Worm (Caenorhabditis elegans): ENCODE data around the gene osm-12.
A peak's percentile ranks its signal among the peaks of the same experiment; 100 is the strongest.

osm-12 gene

DNA sequence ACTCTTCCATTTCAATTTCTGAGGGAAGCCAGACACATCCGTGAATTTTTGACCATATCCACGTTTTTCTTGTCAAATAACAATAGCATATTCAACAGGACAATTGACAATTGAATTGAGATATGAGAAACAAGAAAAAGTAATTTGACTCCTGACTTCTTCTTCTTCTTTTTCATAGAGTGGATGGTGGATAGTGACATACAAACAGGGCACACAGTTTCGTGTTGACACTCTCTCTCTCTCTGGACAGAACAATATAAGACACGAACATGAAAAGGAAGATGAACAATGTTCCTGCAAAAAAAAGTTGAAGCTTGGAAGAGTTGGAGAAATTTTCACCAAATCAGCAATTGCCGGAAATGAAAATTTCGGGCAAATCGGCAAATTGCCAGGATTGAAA lies 51.2 kb downstream of the osm-12 start:
- TF ChIP-seq unc-30 (tag; optimal IDR thresholded peaks at IDR 0.05) (no peak), efl-1 (optimal IDR thresholded peaks at IDR 0.05) (no peak), efl-1 (GFP tag; optimal IDR thresholded peaks at IDR 0.05 in 1 of 2) (peak in 1 of 2 experiments; percentile 83), lir-3 (tag; optimal IDR thresholded peaks at IDR 0.05; ENCODE audit: poor library complexity) (no peak), lin-35 (GFP tag; optimal IDR thresholded peaks at IDR 0.05) (no peak), nhr-12 (tag; optimal IDR thresholded peaks at IDR 0.05) (no peak), efl-3 (GFP tag; optimal IDR thresholded peaks at IDR 0.05) (no peak), ces-1 (GFP tag; optimal IDR thresholded peaks at IDR 0.05) (no peak), xbp-1 (tag; optimal IDR thresholded peaks at IDR 0.05) (no peak), Y116A8C.19 (tag; optimal IDR thresholded peaks at IDR 0.05; ENCODE audit: borderline replicate concordance) (no peak)

DNA sequence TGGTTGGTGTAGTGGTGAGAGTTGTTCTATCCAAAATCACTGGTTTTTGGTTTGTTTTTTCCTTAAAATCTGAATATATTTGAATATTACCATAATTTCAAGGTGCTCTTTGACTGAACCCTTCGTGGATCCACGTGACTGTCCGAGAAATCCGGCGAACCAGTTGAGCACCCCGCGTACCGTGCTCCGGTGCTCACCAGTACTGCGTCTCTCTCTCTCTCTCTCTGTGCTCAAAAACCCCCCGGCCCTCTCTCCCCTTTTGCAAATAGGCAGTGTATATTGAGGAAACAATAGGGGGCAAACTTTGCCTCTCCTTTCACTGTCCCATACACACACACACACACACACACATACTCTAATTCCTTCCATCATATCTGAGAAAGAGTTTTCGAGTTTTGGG lies 52.4 kb downstream of the osm-12 start:
- TF ChIP-seq vab-15 (tag; optimal IDR thresholded peaks at IDR 0.05) (no peak), lin-14 (GFP tag; optimal IDR thresholded peaks at IDR 0.05) (peak; percentile 11), fkh-10 (GFP tag; optimal IDR thresholded peaks at IDR 0.05) (no peak), tbx-2 (tag; optimal IDR thresholded peaks at IDR 0.05) (peak; percentile 7)

DNA sequence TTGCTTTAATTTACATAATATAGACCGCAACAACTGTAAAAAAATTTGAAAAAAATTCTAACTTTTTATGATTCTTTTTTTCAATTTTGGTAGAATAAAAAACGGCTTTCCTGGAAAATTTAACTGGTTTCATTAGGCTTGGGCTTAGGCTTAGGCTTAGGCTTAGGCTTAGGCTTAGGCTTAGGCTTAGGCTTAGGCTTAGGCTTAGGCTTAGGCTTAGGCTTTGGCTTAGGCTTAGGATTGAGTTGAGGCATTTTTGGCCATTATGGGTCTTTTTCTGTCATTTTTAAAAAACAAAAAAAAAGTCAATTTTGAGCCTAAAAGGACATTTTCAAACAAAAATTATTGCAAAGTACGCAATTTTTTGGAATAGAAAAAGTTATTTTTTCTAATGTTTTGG lies 58.5 kb downstream of the osm-12 start:
- TF ChIP-seq dpl-1 (GFP tag; optimal IDR thresholded peaks at IDR 0.05) (no peak), Y116A8C.19 (tag; optimal IDR thresholded peaks at IDR 0.05; ENCODE audit: borderline replicate concordance) (no peak), elt-3 (tag; optimal IDR thresholded peaks at IDR 0.05) (no peak), unc-30 (tag; optimal IDR thresholded peaks at IDR 0.05) (no peak), nhr-71 (tag; optimal IDR thresholded peaks at IDR 0.05) (no peak), lin-14 (GFP tag; optimal IDR thresholded peaks at IDR 0.05) (no peak), aha-1 (tag; optimal IDR thresholded peaks at IDR 0.05) (no peak), egl-13 (tag; optimal IDR thresholded peaks at IDR 0.05) (no peak), elt-2 (tag; optimal IDR thresholded peaks at IDR 0.05) (no peak), F16B12.6 (tag; optimal IDR thresholded peaks at IDR 0.05) (no peak), unc-130 (tag; optimal IDR thresholded peaks at IDR 0.05) (no peak), ceh-82 (tag; optimal IDR thresholded peaks at IDR 0.05) (no peak), ceh-63 (GFP tag; optimal IDR thresholded peaks at IDR 0.05) (no peak)

DNA sequence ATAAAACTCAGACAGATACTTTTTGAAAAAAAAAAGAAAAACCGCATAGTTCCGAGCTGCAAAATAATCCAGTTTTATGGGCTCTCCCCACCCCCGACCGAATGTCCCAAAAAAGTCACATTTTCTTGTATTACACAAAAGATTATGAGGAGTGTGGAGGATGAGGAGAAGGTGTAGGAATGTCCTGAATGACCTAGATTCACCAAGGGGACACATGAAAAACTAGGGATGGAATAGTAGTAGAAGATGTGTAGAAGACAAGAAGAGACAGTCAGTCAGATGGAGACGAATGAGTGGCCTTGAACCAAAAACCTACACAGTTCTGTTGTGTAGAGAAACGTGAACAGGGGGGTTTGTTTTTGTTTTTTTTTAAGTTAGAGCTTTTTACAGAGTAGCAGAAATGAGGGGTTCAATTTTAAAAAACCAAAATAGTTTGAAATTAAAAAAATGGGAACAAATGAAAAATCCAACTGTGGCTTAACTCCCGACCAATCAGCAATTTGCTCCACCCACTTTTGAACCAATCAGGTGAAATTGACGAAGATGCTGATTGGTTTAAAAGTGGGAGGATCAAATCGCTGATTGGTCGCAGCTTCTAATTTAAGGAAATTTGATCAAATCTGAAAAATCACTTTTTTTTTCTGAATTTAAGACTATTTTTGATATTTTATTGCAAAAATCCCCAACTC lies 59.8 kb downstream of the osm-12 start:
- TF ChIP-seq mef-2 (tag; optimal IDR thresholded peaks at IDR 0.05) (no peak), egl-13 (tag; optimal IDR thresholded peaks at IDR 0.05) (no peak), efl-1 (optimal IDR thresholded peaks at IDR 0.05) (no peak), efl-1 (GFP tag; optimal IDR thresholded peaks at IDR 0.05 in 1 of 2) (peak in 1 of 2 experiments; percentile 87), nhr-85 (tag) (peak; percentile 41), C04F5.9 (tag; optimal IDR thresholded peaks at IDR 0.05) (no peak), Y116A8C.19 (tag; optimal IDR thresholded peaks at IDR 0.05; ENCODE audit: borderline replicate concordance) (no peak), mep-1 (tag; optimal IDR thresholded peaks at IDR 0.05) (peak; percentile 13), grh-1 (GFP tag; IDR thresholded peaks at IDR 0.05) (no peak), hpl-2 (GFP tag; optimal IDR thresholded peaks at IDR 0.05) (no peak), mab-9 (GFP tag; IDR thresholded peaks at IDR 0.05) (no peak), pag-3 (tag; optimal IDR thresholded peaks at IDR 0.05; ENCODE audit: borderline replicate concordance, insufficient read depth) (no peak), blmp-1 (tag; optimal IDR thresholded peaks at IDR 0.05) (peak; percentile 52)
